Worm (Caenorhabditis elegans): Measurements from ENCODE around the gene C06H5.11.

C06H5.11 gene

DNA sequence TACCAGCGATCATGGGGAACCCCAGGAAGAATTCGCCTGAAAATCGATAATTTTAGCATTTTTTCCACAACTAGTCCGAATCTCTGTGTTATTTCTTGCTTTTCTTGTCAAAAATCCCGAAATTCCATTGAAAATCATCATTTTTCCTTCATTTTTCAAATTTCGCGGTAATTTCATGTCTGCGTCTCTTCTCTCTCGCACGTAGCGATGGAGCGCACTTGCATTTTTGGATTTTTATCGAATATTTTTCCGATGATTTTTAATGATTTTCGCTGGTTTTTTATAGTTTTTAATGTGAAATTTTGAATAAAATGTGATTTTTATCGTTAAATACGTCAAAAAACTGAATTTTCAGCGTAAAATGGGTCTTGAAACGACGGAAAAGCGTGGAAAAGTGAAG is 27.6 kb upstream of the C06H5.11 start, which contains the start of gene E01B7.2 (continued):
- no peak for TF ChIP-seq mes-4 (tag; optimal IDR thresholded peaks at IDR 0.05)
- no peak for TF ChIP-seq aptf-3 (GFP tag; IDR thresholded peaks at IDR 0.05)
- TF ChIP-seq ceh-79 (tag; optimal IDR thresholded peaks at IDR 0.05), result no peak
- no peak for TF ChIP-seq mxl-1 (tag; optimal IDR thresholded peaks at IDR 0.05)
- TF ChIP-seq chd-7 (tag; optimal IDR thresholded peaks at IDR 0.05), result no peak
- no peak for TF ChIP-seq cebp-2 (GFP tag; IDR thresholded peaks at IDR 0.05)
- TF ChIP-seq hmg-20 (GFP tag; IDR thresholded peaks at IDR 0.05), result no peak
- no peak for TF ChIP-seq let-607 (tag; optimal IDR thresholded peaks at IDR 0.05)
- no peak for TF ChIP-seq zfh-2 (GFP tag; conservative IDR thresholded peaks at IDR 0.05)
- no peak for TF ChIP-seq unc-62 (GFP tag; optimal IDR thresholded peaks at IDR 0.05)
- no peak for TF ChIP-seq F52B5.7 (tag; optimal IDR thresholded peaks at IDR 0.05)
- peak; percentile 70 for TF ChIP-seq F33H1.4 (GFP tag; IDR thresholded peaks at IDR 0.05)
- no peak for TF ChIP-seq madf-10 (tag; optimal IDR thresholded peaks at IDR 0.05)
- no peak for TF ChIP-seq somi-1 (GFP tag; optimal IDR thresholded peaks at IDR 0.05)
- no peak for TF ChIP-seq K12H6.12 (tag; optimal IDR thresholded peaks at IDR 0.05)
- TF ChIP-seq K11D2.4 (GFP tag; IDR thresholded peaks at IDR 0.05), result no peak
- no peak for TF ChIP-seq ztf-26 (tag; optimal IDR thresholded peaks at IDR 0.05)
- TF ChIP-seq C06A6.2 (GFP tag; conservative IDR thresholded peaks at IDR 0.05), result no peak
- no peak for TF ChIP-seq ztf-28 (GFP tag; IDR thresholded peaks at IDR 0.05)
- no peak for TF ChIP-seq F57A8.1 (GFP tag; optimal IDR thresholded peaks at IDR 0.05)
- no peak for TF ChIP-seq sdz-38 (tag; optimal IDR thresholded peaks at IDR 0.05)
- TF ChIP-seq F55B11.4 (tag; optimal IDR thresholded peaks at IDR 0.05; ENCODE audit: borderline replicate concordance, insufficient read depth), result no peak
- TF ChIP-seq lin-40 (tag; optimal IDR thresholded peaks at IDR 0.05), result peak; percentile 70
- peak; percentile 20 for TF ChIP-seq tbp1 (GFP tag; optimal IDR thresholded peaks at IDR 0.05)
- TF ChIP-seq efl-1 (GFP tag; optimal IDR thresholded peaks at IDR 0.05), result peak; percentile 88
- TF ChIP-seq ceh-27 (GFP tag; optimal IDR thresholded peaks at IDR 0.05), result no peak
- peak; percentile 74 for TF ChIP-seq Y53G8AR.9 (GFP tag; conservative IDR thresholded peaks at IDR 0.05)
- TF ChIP-seq sea-2 (GFP tag; IDR thresholded peaks at IDR 0.05), result no peak
- peak; percentile 95 for TF ChIP-seq lin-54 (GFP tag; optimal IDR thresholded peaks at IDR 0.05)
- TF ChIP-seq atf-7 (tag; optimal IDR thresholded peaks at IDR 0.05), result no peak
- no peak for TF ChIP-seq die-1 (tag; optimal IDR thresholded peaks at IDR 0.05)
- peak; percentile 65; the same call in 1 of the 2 replicates for TF ChIP-seq ceh-91 (GFP tag; IDR thresholded peaks at IDR 0.05)
- no peak for TF ChIP-seq ztf-25 (GFP tag; IDR thresholded peaks at IDR 0.05)
- no peak for TF ChIP-seq bed-1 (GFP tag; IDR thresholded peaks at IDR 0.05)
- TF ChIP-seq ZK185.1 (tag; optimal IDR thresholded peaks at IDR 0.05; ENCODE audit: poor library complexity, severe bottlenecking), result no peak
- no peak for TF ChIP-seq let-526 (GFP tag; IDR thresholded peaks at IDR 0.05)
- TF ChIP-seq ztf-6 (GFP tag; IDR thresholded peaks at IDR 0.05), result no peak
- TF ChIP-seq unc-130 (GFP tag; optimal IDR thresholded peaks at IDR 0.05), result no peak
- no peak for TF ChIP-seq akir-1 (GFP tag; optimal IDR thresholded peaks at IDR 0.05)
- no peak for TF ChIP-seq fkh-3 (tag; optimal IDR thresholded peaks at IDR 0.05)
- TF ChIP-seq B0336.3 (GFP tag; IDR thresholded peaks at IDR 0.05), result 0 out of 2 replicates have a peak, but pooled peaks have one; percentile 39
- peak; percentile 56 for TF ChIP-seq pha-4 (tag; optimal IDR thresholded peaks at IDR 0.05)
- no peak for TF ChIP-seq zim-3 (tag; optimal IDR thresholded peaks at IDR 0.05)
- TF ChIP-seq B0019.2 (GFP tag; conservative IDR thresholded peaks at IDR 0.05), result no peak
- TF ChIP-seq ceh-58 (GFP tag; IDR thresholded peaks at IDR 0.05), result no peak
- peak; percentile 40; the same call in 1 of the 2 replicates for TF ChIP-seq madf-8 (GFP tag; conservative IDR thresholded peaks at IDR 0.05)
- TF ChIP-seq attf-6 (GFP tag; IDR thresholded peaks at IDR 0.05), result no peak; the same call in 1 of the 2 replicates
- TF ChIP-seq athp-1 (tag; optimal IDR thresholded peaks at IDR 0.05), result no peak
- no peak for TF ChIP-seq ceh-40 (GFP tag; IDR thresholded peaks at IDR 0.05)
- TF ChIP-seq T07F8.4 (tag; optimal IDR thresholded peaks at IDR 0.05), result no peak
- TF ChIP-seq T26A5.8 (tag; optimal IDR thresholded peaks at IDR 0.05), result no peak

All from whole organism, young adult.